Fruit fly (Drosophila melanogaster) whole organism, prepupa: ENCODE measurements around the gene Rad1.

ENCODE experiments used
- CG10631 ChIP-seq: fragments of 200-800 bp; sonication (Bioruptor generic); optimal IDR thresholded peaks from 2 replicates; lab custom pipeline; 2016; ENCODE audit warnings: missing biosample characterization, missing genetic modification characterization
- CG10669 ChIP-seq: fragments of 200-800 bp; sonication (Bioruptor generic); optimal IDR thresholded peaks from 3 replicates; lab custom pipeline; 2018; ENCODE audit warnings: missing biosample characterization, mild to moderate bottlenecking, missing genetic modification characterization, moderate library complexity
- CG11294 ChIP-seq: fragments of 200-800 bp; sonication (Bioruptor generic); IDR thresholded peaks from 2 replicates; pipeline ENCODE4 v1.3.6; 2022; ENCODE audit warnings: missing biosample characterization, missing genetic modification characterization
- CG11762 ChIP-seq: fragments of 200-800 bp; sonication (Bioruptor generic); optimal IDR thresholded peaks from 3 replicates; lab custom pipeline; 2016; ENCODE audit warnings: missing biosample characterization, missing genetic modification characterization; ENCODE audit not compliant: insufficient read depth
- CG11902 ChIP-seq: fragments of 200-800 bp; sonication (Bioruptor generic); optimal IDR thresholded peaks from 3 replicates; lab custom pipeline; 2016; ENCODE audit warnings: missing biosample characterization, missing genetic modification characterization
- CG15336 ChIP-seq: fragments of 200-800 bp; sonication (Bioruptor generic); IDR thresholded peaks from 2 replicates; pipeline ENCODE4 v1.3.6; 2022; ENCODE audit warnings: missing biosample characterization, missing genetic modification characterization
- CG1621 ChIP-seq: fragments of 200-800 bp; sonication (Bioruptor generic); optimal IDR thresholded peaks from 3 replicates; lab custom pipeline; 2018; ENCODE audit warnings: missing biosample characterization, mild to moderate bottlenecking, missing genetic modification characterization
- CG3032 ChIP-seq: fragments of 200-800 bp; optimal IDR thresholded peaks from 2 replicates; lab custom pipeline; 2019; ENCODE audit warnings: missing biosample characterization, mild to moderate bottlenecking, missing genetic modification characterization, moderate library complexity
- CG31627 ChIP-seq: fragments of 200-800 bp; sonication (Bioruptor generic); optimal IDR thresholded peaks from 3 replicates; lab custom pipeline; 2016; ENCODE audit warnings: missing biosample characterization, missing genetic modification characterization
- CG32006 ChIP-seq: fragments of 200-800 bp; sonication (Bioruptor generic); optimal IDR thresholded peaks from 3 replicates; lab custom pipeline; 2017; ENCODE audit warnings: missing biosample characterization, mild to moderate bottlenecking, missing genetic modification characterization
- CG34406 ChIP-seq: fragments of 200-800 bp; sonication (Bioruptor generic); optimal IDR thresholded peaks from 3 replicates; lab custom pipeline; 2016; ENCODE audit warnings: missing biosample characterization, missing genetic modification characterization
- CG3919 ChIP-seq: fragments of 200-800 bp; sonication (Bioruptor generic); optimal IDR thresholded peaks from 3 replicates; lab custom pipeline; 2016; ENCODE audit warnings: missing biosample characterization, missing genetic modification characterization
- CG4318 ChIP-seq: fragments of 200-800 bp; sonication (Bioruptor generic); optimal IDR thresholded peaks from 3 replicates; lab custom pipeline; 2017; ENCODE audit warnings: missing biosample characterization, mild to moderate bottlenecking, missing genetic modification characterization
- CG6276 ChIP-seq: fragments of 200-800 bp; sonication (Bioruptor generic); optimal IDR thresholded peaks from 2 replicates; lab custom pipeline; 2017; ENCODE audit warnings: missing biosample characterization, mild to moderate bottlenecking, missing genetic modification characterization
- CG6808 ChIP-seq: fragments of 200-800 bp; sonication (Bioruptor generic); optimal IDR thresholded peaks from 3 replicates; lab custom pipeline; 2017; ENCODE audit warnings: missing biosample characterization, missing genetic modification characterization, mild to moderate bottlenecking, moderate library complexity, missing genetic modification reagents
- CG6854 ChIP-seq: fragments of 200-800 bp; sonication (Bioruptor generic); optimal IDR thresholded peaks from 2 replicates; lab custom pipeline; 2017; ENCODE audit warnings: missing biosample characterization, mild to moderate bottlenecking, missing genetic modification characterization
- CG7368 ChIP-seq: fragments of 200-800 bp; sonication (Bioruptor generic); optimal IDR thresholded peaks from 3 replicates; lab custom pipeline; 2016; ENCODE audit warnings: missing biosample characterization, missing genetic modification characterization
- CG8119 ChIP-seq: fragments of 200-800 bp; sonication (Bioruptor generic); IDR thresholded peaks from 3 replicates; pipeline ENCODE4 v1.3.6; 2022; ENCODE audit warnings: missing biosample characterization, missing genetic modification characterization
- CG8319 ChIP-seq: fragments of 200-800 bp; sonication (Bioruptor generic); optimal IDR thresholded peaks from 3 replicates; lab custom pipeline; 2016; ENCODE audit warnings: missing biosample characterization, missing genetic modification characterization
- CG8632 ChIP-seq: fragments of 200-800 bp; sonication (Bioruptor generic); optimal IDR thresholded peaks from 3 replicates; lab custom pipeline; 2016; ENCODE audit warnings: missing biosample characterization, missing genetic modification characterization
- CG9139 ChIP-seq: fragments of 200-800 bp; sonication (Bioruptor generic); optimal IDR thresholded peaks from 3 replicates; lab custom pipeline; 2017; ENCODE audit warnings: missing biosample characterization, mild to moderate bottlenecking, missing genetic modification characterization
- Eip75B ChIP-seq: fragments of 200-800 bp; sonication (Bioruptor generic); optimal IDR thresholded peaks from 3 replicates; lab custom pipeline; 2016; ENCODE audit warnings: missing biosample characterization, missing genetic modification characterization
- Eip78C ChIP-seq: fragments of 200-800 bp; sonication (Bioruptor generic); peaks from one replicate; lab custom pipeline; 2016; ENCODE audit warnings: missing biosample characterization, missing genetic modification characterization
- Eip93F ChIP-seq: fragments of 200-800 bp; sonication (Bioruptor generic); optimal IDR thresholded peaks from 2 replicates; lab custom pipeline; 2016; ENCODE audit warnings: missing biosample characterization, mild to moderate bottlenecking, missing genetic modification characterization
- Ets21C ChIP-seq: fragments of 200-800 bp; sonication (Bioruptor generic); optimal IDR thresholded peaks from 3 replicates; lab custom pipeline; 2016; ENCODE audit warnings: missing biosample characterization, missing genetic modification characterization
- Ets96B ChIP-seq: fragments of 200-800 bp; optimal IDR thresholded peaks from 2 replicates; lab custom pipeline; 2019; ENCODE audit warnings: missing biosample characterization, mild to moderate bottlenecking, missing genetic modification characterization, moderate library complexity
- Gug ChIP-seq: fragments of 200-800 bp; sonication (Bioruptor generic); IDR thresholded peaks from 2 replicates; pipeline ENCODE4 v1.3.6; 2022; ENCODE audit warnings: missing biosample characterization, missing genetic modification characterization
- Hr38 ChIP-seq: sonication (Bioruptor generic); optimal IDR thresholded peaks from 2 replicates; lab custom pipeline; 2016; ENCODE audit warnings: missing biosample characterization, missing genetic modification characterization
- Hr39 ChIP-seq: fragments of 200-800 bp; sonication (Bioruptor generic); optimal IDR thresholded peaks from 2 replicates; lab custom pipeline; 2016; ENCODE audit warnings: missing biosample characterization, missing genetic modification characterization
- Met ChIP-seq: fragments of 200-800 bp; sonication (Bioruptor generic); optimal IDR thresholded peaks from 3 replicates; lab custom pipeline; 2016; ENCODE audit warnings: missing biosample characterization, missing genetic modification characterization
- OdsH ChIP-seq: fragments of 200-800 bp; sonication (Bioruptor generic); optimal IDR thresholded peaks from 3 replicates; lab custom pipeline; 2016; ENCODE audit warnings: missing biosample characterization, missing genetic modification characterization
- Smox ChIP-seq: fragments of 200-800 bp; sonication (Bioruptor generic); optimal IDR thresholded peaks from 3 replicates; lab custom pipeline; 2016; ENCODE audit warnings: missing biosample characterization, missing genetic modification characterization
- Sox14 ChIP-seq: fragments of 200-800 bp; sonication (Bioruptor generic); optimal IDR thresholded peaks from 3 replicates; lab custom pipeline; 2016; ENCODE audit warnings: missing biosample characterization, missing genetic modification characterization
- Sox15 ChIP-seq: fragments of 200-800 bp; sonication (Bioruptor generic); optimal IDR thresholded peaks from 3 replicates; lab custom pipeline; 2016; ENCODE audit warnings: missing biosample characterization, missing genetic modification characterization
- acj6 ChIP-seq: fragments of 200-800 bp; sonication (Bioruptor generic); optimal IDR thresholded peaks from 3 replicates; lab custom pipeline; 2016; ENCODE audit warnings: missing biosample characterization, missing genetic modification characterization
- cyc ChIP-seq: fragments of 200-800 bp; sonication (Bioruptor generic); optimal IDR thresholded peaks from 3 replicates; lab custom pipeline; 2016; ENCODE audit warnings: missing biosample characterization, missing genetic modification characterization
- dsx ChIP-seq: fragments of 200-800 bp; optimal IDR thresholded peaks from 3 replicates; lab custom pipeline; 2019; ENCODE audit warnings: missing biosample characterization, mild to moderate bottlenecking, missing genetic modification characterization, moderate library complexity; ENCODE audit not compliant: poor library complexity, severe bottlenecking
- eg ChIP-seq: fragments of 200-800 bp; sonication (Bioruptor generic); IDR thresholded peaks from 3 replicates; pipeline ENCODE4 v1.3.6; 2022; ENCODE audit warnings: missing biosample characterization, missing genetic modification characterization
- esn ChIP-seq: fragments of 200-800 bp; sonication (Bioruptor generic); optimal IDR thresholded peaks from 2 replicates; lab custom pipeline; 2016; ENCODE audit warnings: missing biosample characterization, mild to moderate bottlenecking, missing genetic modification characterization, moderate library complexity
- fd85E ChIP-seq: fragments of 200-800 bp; sonication (Bioruptor generic); optimal IDR thresholded peaks from 3 replicates; lab custom pipeline; 2016; ENCODE audit warnings: missing biosample characterization, missing genetic modification characterization
- fkh ChIP-seq: fragments of 200-800 bp; sonication (Bioruptor generic); optimal IDR thresholded peaks from 3 replicates; lab custom pipeline; 2017; ENCODE audit warnings: missing biosample characterization, mild to moderate bottlenecking, missing genetic modification characterization, moderate library complexity
- net ChIP-seq: fragments of 200-800 bp; sonication (Bioruptor generic); optimal IDR thresholded peaks from 3 replicates; lab custom pipeline; 2016; ENCODE audit warnings: missing biosample characterization, missing genetic modification characterization
- pdm3 ChIP-seq: fragments of 200-800 bp; sonication (Bioruptor generic); optimal IDR thresholded peaks from 3 replicates; lab custom pipeline; 2016; ENCODE audit warnings: missing biosample characterization, missing genetic modification characterization
- salr ChIP-seq, 2 experiments: fragments of 200-800 bp; sonication (Bioruptor generic); optimal IDR thresholded peaks; 3 replicates each; lab custom pipeline; 2016 to 2018; ENCODE audit warnings: missing biosample characterization in 2 of 2, missing genetic modification characterization in 2 of 2, mild to moderate bottlenecking in 1 of 2
- spab ChIP-seq: fragments of 200-800 bp; sonication (Bioruptor generic); optimal IDR thresholded peaks from 2 replicates; lab custom pipeline; 2017; ENCODE audit warnings: missing biosample characterization, mild to moderate bottlenecking, missing genetic modification characterization, missing genetic modification reagents
- ss ChIP-seq, 2 experiments: fragments of 200-800 bp; sonication (Bioruptor generic); optimal IDR thresholded peaks; 2 replicates in 1 of 2; 3 replicates in 1 of 2; lab custom pipeline; 2017 to 2018; ENCODE audit warnings: mild to moderate bottlenecking in 2 of 2, missing biosample characterization in 2 of 2, missing genetic modification characterization in 2 of 2, moderate library complexity in 1 of 2
- svp ChIP-seq: fragments of 200-800 bp; sonication (Bioruptor generic); peaks from one replicate; lab custom pipeline; 2016; ENCODE audit warnings: missing biosample characterization, missing genetic modification characterization
- topi ChIP-seq: fragments of 200-800 bp; sonication (Bioruptor generic); optimal IDR thresholded peaks from 3 replicates; lab custom pipeline; 2016; ENCODE audit warnings: missing biosample characterization, missing genetic modification characterization
- vri ChIP-seq: fragments of 200-800 bp; sonication (Bioruptor generic); optimal IDR thresholded peaks from 3 replicates; lab custom pipeline; 2016; ENCODE audit warnings: missing biosample characterization, mild to moderate bottlenecking, missing genetic modification characterization

Rad1 gene

dm6 chr2L:2591569-2591968 is 16.7 kb upstream of the Rad1 start, which contains the start of gene CG15394:
CG15394 (plus strand) TSS chr2L:2591869.
- TF ChIP-seq CG9139 (no peak), svp (GFP tag; lab: Kevin White, UChicago) (no peak), fkh (no peak), Ets96B (tag; lab: Kevin White, UChicago) (no peak), CG3919 (no peak), spab (no peak), eg (GFP tag; lab: Robert Waterston, UW) (no peak), CG11762 (GFP tag; lab: Kevin White, UChicago) (no peak), CG4318 (GFP tag; lab: Kevin White, UChicago) (no peak), vri (GFP tag; lab: Kevin White, UChicago) (no peak), salr (GFP tag; optimal IDR thresholded peaks at IDR 0.05; lab: Kevin White, UChicago) (no peak), Eip78C (GFP tag; lab: Kevin White, UChicago) (no peak), dsx (GFP tag; lab: Kevin White, UChicago) (no peak)
- TF ChIP-seq, all 60 proteins: peak for 0

dm6 chr2L:2585285-2585684 is 10.4 kb upstream of the Rad1 start, which contains the start of gene Drp1:
Drp1 (minus strand) TSS chr2L:2585430.
- TF ChIP-seq pdm3 (GFP tag; lab: Kevin White, UChicago) = no peak
- no peak for TF ChIP-seq CG9139
- no peak for TF ChIP-seq Eip93F (GFP tag; lab: Kevin White, UChicago)
- no peak for TF ChIP-seq esn (GFP tag; lab: Kevin White, UChicago)
- TF ChIP-seq CG3919 = peak; percentile 31
- TF ChIP-seq fkh = no peak
- peak; percentile 52 for TF ChIP-seq CG31627 (GFP tag; lab: Kevin White, UChicago)
- no peak for TF ChIP-seq Eip78C (GFP tag; lab: Kevin White, UChicago)
- peak; percentile 26 for TF ChIP-seq CG3032 (tag; lab: Kevin White, UChicago)
- no peak for TF ChIP-seq CG11902 (GFP tag; lab: Kevin White, UChicago)
- no peak for TF ChIP-seq spab
- TF ChIP-seq salr (GFP tag; optimal IDR thresholded peaks at IDR 0.05; lab: Kevin White, UChicago) = no peak
- TF ChIP-seq net (GFP tag; lab: Kevin White, UChicago) = no peak
- TF ChIP-seq CG6808 (GFP tag; lab: Kevin White, UChicago) = no peak
- no peak for TF ChIP-seq Sox14 (GFP tag; lab: Kevin White, UChicago)
- peak; percentile 26 for TF ChIP-seq Hr39
- no peak for TF ChIP-seq ss (GFP tag; optimal IDR thresholded peaks at IDR 0.05; lab: Kevin White, UChicago)
- no peak for TF ChIP-seq svp (GFP tag; lab: Kevin White, UChicago)
- no peak for TF ChIP-seq CG6854 (GFP tag; lab: Kevin White, UChicago)
- peak; percentile 6 for TF ChIP-seq OdsH
- no peak for TF ChIP-seq CG11294 (GFP tag; lab: Robert Waterston, UW)
- no peak for TF ChIP-seq eg (GFP tag; lab: Robert Waterston, UW)
- TF ChIP-seq CG8319 (GFP tag; lab: Kevin White, UChicago) = no peak
- no peak for TF ChIP-seq CG15336 (GFP tag; lab: Robert Waterston, UW)
- no peak for TF ChIP-seq CG32006
- no peak for TF ChIP-seq Smox (GFP tag; lab: Kevin White, UChicago)
- peak; percentile 32 for TF ChIP-seq cyc
- no peak for TF ChIP-seq topi (GFP tag; lab: Kevin White, UChicago)
- TF ChIP-seq CG8632 = no peak
- no peak for TF ChIP-seq Met (GFP tag; lab: Kevin White, UChicago)
- TF ChIP-seq CG8119 (GFP tag; lab: Robert Waterston, UW) = no peak
- peak; percentile 26 for TF ChIP-seq Eip75B
- no peak for TF ChIP-seq CG6276 (GFP tag; lab: Kevin White, UChicago)
- TF ChIP-seq CG1621 (tag; lab: Kevin White, UChicago) = no peak
- TF ChIP-seq Gug (GFP tag; lab: Robert Waterston, UW) = no peak
- TF ChIP-seq CG10669 (GFP tag; lab: Kevin White, UChicago) = no peak
- no peak for TF ChIP-seq acj6
- no peak for TF ChIP-seq Hr38 (GFP tag; lab: Kevin White, UChicago)
- no peak for TF ChIP-seq Sox15 (GFP tag; lab: Kevin White, UChicago)
- no peak for TF ChIP-seq CG34406 (GFP tag; lab: Kevin White, UChicago)
- peak; percentile 3 for TF ChIP-seq CG10631 (GFP tag; lab: Kevin White, UChicago)
- peak; percentile 8 for TF ChIP-seq vri (GFP tag; lab: Kevin White, UChicago)
- TF ChIP-seq CG4318 (GFP tag; lab: Kevin White, UChicago) = no peak
- TF ChIP-seq CG7368 = no peak
- no peak for TF ChIP-seq Ets21C
- TF ChIP-seq fd85E (GFP tag; lab: Kevin White, UChicago) = no peak
- TF ChIP-seq dsx (GFP tag; lab: Kevin White, UChicago) = no peak
